Worm (Caenorhabditis elegans): ENCODE data around the gene ZK742.4.

DNA sequence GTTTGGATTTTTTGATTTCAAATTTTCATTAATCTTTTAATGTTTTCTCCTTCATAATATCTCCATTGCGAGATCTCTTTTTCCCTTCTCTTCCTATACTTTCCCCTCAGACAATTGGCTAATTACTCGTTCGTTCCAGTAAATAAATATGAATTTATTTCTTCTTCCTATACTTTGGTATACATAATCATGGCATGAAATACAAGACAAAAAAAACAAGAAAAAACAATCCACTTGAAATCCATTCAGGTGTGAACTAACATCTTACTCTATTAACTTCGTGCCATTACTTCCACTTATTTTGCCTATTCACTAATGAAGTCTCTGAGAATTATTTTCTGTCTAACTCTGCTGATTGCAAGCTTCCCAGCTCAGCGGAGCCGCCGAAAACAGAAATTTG, 30.6 kb upstream of the ZK742.4 start, which contains the start of gene grd-8:
- no peak for TF ChIP-seq jun-1 (tag; optimal IDR thresholded peaks at IDR 0.05)
- no peak for TF ChIP-seq spr-3 (GFP tag; optimal IDR thresholded peaks at IDR 0.05)
- TF ChIP-seq ama-1 (optimal IDR thresholded peaks at IDR 0.05) = no peak
- TF ChIP-seq nhr-6 (tag; optimal IDR thresholded peaks at IDR 0.05) = no peak
- no peak for TF ChIP-seq aly-2 (tag; optimal IDR thresholded peaks at IDR 0.05)
- TF ChIP-seq dpl-1 (GFP tag; optimal IDR thresholded peaks at IDR 0.05) = no peak
- TF ChIP-seq nhr-11 (tag; optimal IDR thresholded peaks at IDR 0.05) = no peak
- TF ChIP-seq dmd-8 (GFP tag; IDR thresholded peaks at IDR 0.05) = no peak
- TF ChIP-seq ceh-82 (tag; optimal IDR thresholded peaks at IDR 0.05) = no peak
- TF ChIP-seq ZK337.2 (GFP tag; IDR thresholded peaks at IDR 0.05) = no peak
- no peak for TF ChIP-seq unc-39 (tag; optimal IDR thresholded peaks at IDR 0.05)
